Fruit fly (Drosophila melanogaster) whole organism, pupa: ENCODE measurements around the gene CG10589.

Experiments
- CG10348 ChIP-seq: fragments of 200-800 bp; sonication (Bioruptor generic); IDR thresholded peaks from 2 replicates; pipeline ENCODE4 v1.3.6; 2022; ENCODE audit warnings: missing biosample characterization, missing genetic modification characterization
- CG32121 ChIP-seq: fragments of 200-800 bp; sonication (Bioruptor generic); IDR thresholded peaks from 2 replicates; pipeline ENCODE4 v1.3.6; 2022; ENCODE audit warnings: missing biosample characterization, missing genetic modification characterization
- EcR ChIP-seq: fragments of 200-800 bp; sonication (Bioruptor generic); optimal IDR thresholded peaks from 3 replicates; lab custom pipeline; 2019; ENCODE audit warnings: missing biosample characterization, missing genetic modification characterization, mild to moderate bottlenecking, moderate library complexity, missing genetic modification reagents
- Ets98B ChIP-seq: fragments of 200-800 bp; sonication (Bioruptor generic); IDR thresholded peaks from 2 replicates; pipeline ENCODE4 v1.3.6; 2022; ENCODE audit warnings: missing biosample characterization, missing genetic modification characterization

dm6 chr3L:20962455-20962854 lies 34.8 kb downstream of the CG10589 start, which contains the start of gene CG10587:
- TF ChIP-seq EcR: no peak
- TF ChIP-seq CG32121: no peak
- no peak for TF ChIP-seq Ets98B
- no peak for TF ChIP-seq CG10348 (GFP tag; lab: Robert Waterston, UW)
